Fruit fly (Drosophila melanogaster) Kc167 (cell line): ENCODE results near the gene CG14419.

Experiments used
- Sin3A ChIP-seq: fragments of >200 bp; optimal IDR thresholded peaks from 2 replicates; lab custom pipeline; 2018; ENCODE audit warnings: missing external identifiers
- h ChIP-seq: fragments of >200 bp; optimal IDR thresholded peaks from 3 replicates; lab custom pipeline; 2018; ENCODE audit warnings: missing external identifiers

DNA sequence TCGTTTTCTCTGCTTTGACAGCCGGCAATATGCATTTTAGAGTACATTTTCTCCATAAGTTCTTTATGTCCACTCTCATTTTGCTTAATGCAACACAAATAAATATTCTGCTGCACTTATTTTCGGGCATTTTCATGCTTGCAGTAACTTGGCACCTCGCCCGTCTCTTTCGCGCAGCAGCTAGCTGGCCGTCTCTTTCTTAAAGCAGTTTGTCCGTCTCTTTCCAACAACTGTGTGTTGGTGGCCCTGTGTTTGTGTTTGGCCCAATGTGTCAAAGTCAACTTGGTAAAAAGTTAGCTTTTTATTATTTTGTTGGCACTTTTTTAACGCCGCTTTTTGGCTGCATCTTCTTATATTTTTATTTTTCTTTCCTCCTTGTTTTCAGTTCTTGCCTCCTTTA, 8.6 kb downstream of the CG14419 start:
- TF ChIP-seq h (no peak), Sin3A (lab: Kevin White, UChicago) (no peak)
